Fruit fly (Drosophila melanogaster) whole organism, wandering third instar larva: ENCODE results near the gene ppk24.

Source experiments
- Abd-B ChIP-seq: fragments of >200 bp; optimal IDR thresholded peaks from 2 replicates; lab custom pipeline; 2017; ENCODE audit warnings: missing biosample characterization, missing genetic modification characterization
- CG32264 ChIP-seq: fragments of 200-800 bp; sonication (Bioruptor generic); optimal IDR thresholded peaks from 2 replicates; lab custom pipeline; 2016; ENCODE audit warnings: missing biosample characterization, missing genetic modification characterization
- CG9705 ChIP-seq: fragments of 200-800 bp; sonication (Bioruptor generic); optimal IDR thresholded peaks from 2 replicates; lab custom pipeline; 2018; ENCODE audit warnings: missing biosample characterization, mild to moderate bottlenecking, missing genetic modification characterization
- CrebA ChIP-seq: fragments of 200-800 bp; sonication (Bioruptor generic); optimal IDR thresholded peaks from 2 replicates; lab custom pipeline; 2016; ENCODE audit warnings: missing biosample characterization, mild to moderate bottlenecking, missing genetic modification characterization, borderline replicate concordance
- Dfd ChIP-seq: fragments of >200 bp; optimal IDR thresholded peaks from 2 replicates; lab custom pipeline; 2017; ENCODE audit warnings: missing biosample characterization, missing genetic modification characterization
- Dif ChIP-seq: fragments of 200-275, 200-300 bp; sonication (Bioruptor generic); optimal IDR thresholded peaks from 2 replicates; lab custom pipeline; 2018; ENCODE audit warnings: missing biosample characterization, missing genetic modification characterization; ENCODE audit not compliant: partially characterized antibody
- GATAd ChIP-seq: sonication (Bioruptor generic); optimal IDR thresholded peaks from 2 replicates; lab custom pipeline; 2016; ENCODE audit warnings: missing biosample characterization, missing genetic modification characterization
- HLH106 ChIP-seq: fragments of 200-800 bp; optimal IDR thresholded peaks from 3 replicates; lab custom pipeline; 2019; ENCODE audit warnings: missing biosample characterization, mild to moderate bottlenecking, missing genetic modification characterization, moderate library complexity
- Hnf4 ChIP-seq: fragments of 200-800 bp; sonication (Bioruptor generic); optimal IDR thresholded peaks from 2 replicates; lab custom pipeline; 2016; ENCODE audit warnings: missing biosample characterization, mild to moderate bottlenecking, missing genetic modification characterization
- Hr78 ChIP-seq: fragments of >200 bp; optimal IDR thresholded peaks from 2 replicates; lab custom pipeline; 2017; ENCODE audit warnings: missing biosample characterization, missing genetic modification characterization
- Hr83 ChIP-seq: fragments of 200-300 bp; sonication (Bioruptor generic); optimal IDR thresholded peaks from 2 replicates; lab custom pipeline; 2016; ENCODE audit warnings: missing biosample characterization, mild to moderate bottlenecking, missing genetic modification characterization, moderate library complexity; ENCODE audit not compliant: poor library complexity, severe bottlenecking
- Jra ChIP-seq: sonication (Bioruptor generic); optimal IDR thresholded peaks from 2 replicates; lab custom pipeline; 2016; ENCODE audit warnings: missing biosample characterization, missing genetic modification characterization
- Mio ChIP-seq: sonication (Bioruptor generic); optimal IDR thresholded peaks from 2 replicates; lab custom pipeline; 2016; ENCODE audit warnings: missing biosample characterization, missing genetic modification characterization
- Myc ChIP-seq: fragments of >200 bp; optimal IDR thresholded peaks from 2 replicates; lab custom pipeline; 2017
- N ChIP-seq: fragments of >200 bp; optimal IDR thresholded peaks from 2 replicates; lab custom pipeline; 2018; ENCODE audit warnings: missing biosample characterization, missing external identifiers, missing genetic modification characterization
- OdsH ChIP-seq: fragments of 200-800 bp; sonication (Bioruptor generic); optimal IDR thresholded peaks from 2 replicates; lab custom pipeline; 2016; ENCODE audit warnings: missing biosample characterization, mild to moderate bottlenecking, missing genetic modification characterization
- Rel ChIP-seq, 2 experiments: fragments of 200-800 bp; sonication (Bioruptor generic) in 1 of 2; optimal IDR thresholded peaks; 2 replicates in 1 of 2; 3 replicates in 1 of 2; lab custom pipeline; 2016 to 2019; ENCODE audit warnings: mild to moderate bottlenecking in 2 of 2, missing biosample characterization in 2 of 2, missing genetic modification characterization in 2 of 2, moderate library complexity in 1 of 2
- Sp1 ChIP-seq: fragments of 200-800 bp; sonication (Bioruptor generic); optimal IDR thresholded peaks from 3 replicates; lab custom pipeline; 2019; ENCODE audit warnings: missing biosample characterization, mild to moderate bottlenecking, missing genetic modification characterization, moderate library complexity
- Vsx2 ChIP-seq: fragments of 200-300, 225-300 bp; sonication (Bioruptor generic); optimal IDR thresholded peaks from 2 replicates; lab custom pipeline; 2018; ENCODE audit warnings: missing biosample characterization, missing genetic modification characterization; ENCODE audit not compliant: partially characterized antibody
- br ChIP-seq: fragments of 200-800 bp; sonication (Bioruptor generic); optimal IDR thresholded peaks from 2 replicates; lab custom pipeline; 2016; ENCODE audit warnings: missing biosample characterization, missing genetic modification characterization
- brk ChIP-seq: fragments of 200-800 bp; sonication (Bioruptor generic); optimal IDR thresholded peaks from 2 replicates; lab custom pipeline; 2016; ENCODE audit warnings: missing biosample characterization, mild to moderate bottlenecking, missing genetic modification characterization
- dl ChIP-seq, 2 experiments: fragments of 175-275, 200-275 bp in 1 of 2; fragments of 200-275 bp in 1 of 2; sonication (Bioruptor generic); optimal IDR thresholded peaks; lab custom pipeline; 2018; ENCODE audit warnings: mild to moderate bottlenecking in 2 of 2, missing biosample characterization in 2 of 2, missing genetic modification characterization in 2 of 2, moderate library complexity in 2 of 2; ENCODE audit not compliant: partially characterized antibody in 2 of 2, insufficient read depth in 1 of 2
- dmrt93B ChIP-seq: fragments of 200-800 bp; sonication (Bioruptor generic); optimal IDR thresholded peaks from 2 replicates; lab custom pipeline; 2018; ENCODE audit warnings: missing biosample characterization, mild to moderate bottlenecking, missing genetic modification characterization
- dsf ChIP-seq: sonication (Bioruptor generic); optimal IDR thresholded peaks from 2 replicates; lab custom pipeline; 2016; ENCODE audit warnings: missing biosample characterization, missing genetic modification characterization, borderline replicate concordance
- ey ChIP-seq: fragments of 200-800 bp; sonication (Bioruptor generic); optimal IDR thresholded peaks from 2 replicates; lab custom pipeline; 2016; ENCODE audit warnings: missing biosample characterization, missing genetic modification characterization
- foxo ChIP-seq, 2 experiments: fragments of 200-800 bp; sonication (Bioruptor generic); optimal IDR thresholded peaks; 2 replicates in 1 of 2; 3 replicates in 1 of 2; lab custom pipeline; 2016 to 2017; ENCODE audit warnings: missing biosample characterization in 2 of 2, missing genetic modification characterization in 2 of 2
- fru ChIP-seq: fragments of 200-800 bp; sonication (Bioruptor generic); optimal IDR thresholded peaks from 3 replicates; lab custom pipeline; 2016; ENCODE audit warnings: missing biosample characterization, mild to moderate bottlenecking, missing genetic modification characterization
- h ChIP-seq: fragments of 200-800 bp; sonication (Bioruptor generic); optimal IDR thresholded peaks from 3 replicates; lab custom pipeline; 2016; ENCODE audit warnings: missing biosample characterization, mild to moderate bottlenecking, missing genetic modification characterization
- jim ChIP-seq: fragments of 175-275, 200-325 bp; sonication (Bioruptor generic); optimal IDR thresholded peaks from 2 replicates; lab custom pipeline; 2016; ENCODE audit warnings: missing biosample characterization, mild to moderate bottlenecking, missing genetic modification characterization
- lola ChIP-seq: fragments of >200 bp; optimal IDR thresholded peaks from 2 replicates; lab custom pipeline; 2017; ENCODE audit warnings: missing biosample characterization, missing genetic modification characterization
- pan ChIP-seq: fragments of >200 bp; optimal IDR thresholded peaks from 2 replicates; lab custom pipeline; 2017
- psq ChIP-seq: fragments of 200-800 bp; sonication (Bioruptor generic); optimal IDR thresholded peaks from 3 replicates; lab custom pipeline; 2017; ENCODE audit warnings: missing biosample characterization, mild to moderate bottlenecking, missing genetic modification characterization, moderate library complexity
- rgr ChIP-seq: fragments of 200-800 bp; sonication (Bioruptor generic); optimal IDR thresholded peaks from 3 replicates; lab custom pipeline; 2016; ENCODE audit warnings: missing biosample characterization, mild to moderate bottlenecking, missing genetic modification characterization
- sage ChIP-seq: fragments of 200-800 bp; sonication (Bioruptor generic); optimal IDR thresholded peaks from 2 replicates; lab custom pipeline; 2016; ENCODE audit warnings: missing biosample characterization, mild to moderate bottlenecking, missing genetic modification characterization
- sv ChIP-seq: fragments of 200-800 bp; sonication (Bioruptor generic); optimal IDR thresholded peaks from 3 replicates; lab custom pipeline; 2016; ENCODE audit warnings: missing biosample characterization, missing genetic modification characterization
- tai ChIP-seq: sonication (Bioruptor generic); optimal IDR thresholded peaks from 2 replicates; lab custom pipeline; 2016; ENCODE audit warnings: missing biosample characterization, missing genetic modification characterization
- usp ChIP-seq: fragments of >200 bp; optimal IDR thresholded peaks from 2 replicates; lab custom pipeline; 2017; ENCODE audit warnings: missing biosample characterization, missing genetic modification characterization
- woc ChIP-seq: sonication (Bioruptor generic); optimal IDR thresholded peaks from 2 replicates; lab custom pipeline; 2016; ENCODE audit warnings: missing biosample characterization, mild to moderate bottlenecking, missing genetic modification characterization

ppk24 gene

dm6 chr3R:31218997-31219992 lies 46.2 kb upstream of the ppk24 start, which contains the start of gene ATPsynC (continued):
- TF ChIP-seq rgr (GFP tag; lab: Kevin White, UChicago) (peak; percentile 31), CrebA (GFP tag; lab: Kevin White, UChicago) (no peak), Hr83 (GFP tag; lab: Kevin White, UChicago) (peak; percentile 57), Hr78 (GFP tag; lab: Kevin White, UChicago) (peak; percentile 14)

DNA sequence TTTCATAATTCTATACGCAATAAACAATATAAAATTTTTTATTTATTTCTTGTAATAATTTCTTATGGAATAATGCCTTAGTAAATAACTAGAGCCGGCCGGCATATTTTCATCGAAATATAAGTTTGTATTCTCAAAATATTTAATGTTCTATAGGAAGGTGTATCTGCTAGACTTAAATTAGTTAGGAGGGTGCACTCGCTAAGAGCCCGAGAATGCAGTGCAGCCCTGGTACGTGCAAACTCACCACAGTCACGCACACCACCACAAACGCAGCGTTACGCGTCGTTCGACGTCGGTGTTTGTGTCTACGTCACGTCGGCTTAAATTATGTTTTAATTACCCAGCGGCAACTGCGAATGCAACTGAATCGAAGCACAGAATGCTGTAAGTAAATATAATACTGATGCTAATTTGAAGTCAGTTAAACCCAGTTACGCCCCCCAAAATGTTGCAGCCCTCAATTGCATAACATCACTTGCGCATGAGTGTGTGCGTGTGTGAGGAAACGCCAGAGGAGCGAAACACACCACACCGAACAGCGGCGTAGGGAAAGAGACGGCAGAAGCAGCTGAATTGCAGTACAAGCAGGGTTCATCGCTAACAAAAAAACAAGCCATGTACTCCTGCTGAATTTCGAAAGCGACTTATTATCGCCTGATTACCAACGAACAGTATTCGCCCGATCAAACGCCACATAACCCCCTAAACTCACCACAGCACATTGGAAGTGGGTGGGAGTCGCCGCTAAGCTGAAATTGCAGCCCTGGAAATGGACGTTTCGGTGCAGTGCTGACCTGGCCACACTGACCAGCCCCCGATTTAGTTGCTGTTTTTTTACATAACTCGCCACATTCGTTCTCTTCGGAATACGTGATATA lies 44.8 kb upstream of the ppk24 start, which contains the start of gene CG12054:
CG12054 (plus strand) TSS at position 247 of the 881 bp plus-strand sequence.
- no peak for TF ChIP-seq CrebA (GFP tag; lab: Kevin White, UChicago)
- no peak for TF ChIP-seq br (GFP tag; lab: Kevin White, UChicago)
- TF ChIP-seq Jra: no peak
- no peak for TF ChIP-seq GATAd (GFP tag; lab: Kevin White, UChicago)
- no peak for TF ChIP-seq Rel (GFP tag; optimal IDR thresholded peaks at IDR 0.05; lab: Kevin White, UChicago)
- TF ChIP-seq Rel (tag; optimal IDR thresholded peaks at IDR 0.05; lab: Kevin White, UChicago): peak; percentile 48
- TF ChIP-seq N (GFP tag; lab: Kevin White, UChicago): peak; percentile 15
- no peak for TF ChIP-seq dl (GFP tag; optimal IDR thresholded peaks at IDR 0.05; lab: Kevin White, UChicago; ENCODE audit: insufficient read depth in 1 of 2, partially characterized antibody in 2 of 2)
- TF ChIP-seq dmrt93B (GFP tag; lab: Kevin White, UChicago): no peak
- TF ChIP-seq dsf (GFP tag; lab: Kevin White, UChicago): no peak
- TF ChIP-seq Sp1 (GFP tag; lab: Kevin White, UChicago): no peak
- TF ChIP-seq sage: no peak
- TF ChIP-seq Hr83 (GFP tag; lab: Kevin White, UChicago): peak; percentile 9
- no peak for TF ChIP-seq fru
- TF ChIP-seq CG32264 (GFP tag; lab: Kevin White, UChicago): no peak
- TF ChIP-seq Hr78 (GFP tag; lab: Kevin White, UChicago): no peak
- TF ChIP-seq psq (GFP tag; lab: Kevin White, UChicago): no peak
- TF ChIP-seq Mio: no peak
- TF ChIP-seq pan (lab: Kevin White, UChicago): no peak
- TF ChIP-seq Abd-B (GFP tag; lab: Kevin White, UChicago): no peak
- TF ChIP-seq HLH106 (tag; lab: Kevin White, UChicago): peak; percentile 7
- no peak for TF ChIP-seq CG9705 (GFP tag; lab: Kevin White, UChicago)
- no peak for TF ChIP-seq OdsH (GFP tag; lab: Kevin White, UChicago)
- TF ChIP-seq Hnf4 (GFP tag; lab: Kevin White, UChicago): no peak
- no peak for TF ChIP-seq rgr (GFP tag; lab: Kevin White, UChicago)
- TF ChIP-seq foxo (GFP tag; optimal IDR thresholded peaks at IDR 0.05; lab: Kevin White, UChicago): peak in 1 of 2 experiments; percentile 5
- no peak for TF ChIP-seq usp (GFP tag; lab: Kevin White, UChicago)
- TF ChIP-seq ey (GFP tag; lab: Kevin White, UChicago): peak; percentile 19
- TF ChIP-seq woc (GFP tag; lab: Kevin White, UChicago): no peak
- TF ChIP-seq sv: no peak
- TF ChIP-seq tai (GFP tag; lab: Kevin White, UChicago): no peak
- TF ChIP-seq Dif (GFP tag; lab: Kevin White, UChicago): peak; percentile 6
- TF ChIP-seq Myc (lab: Kevin White, UChicago): peak; percentile 71
- no peak for TF ChIP-seq Dfd (GFP tag; lab: Kevin White, UChicago)
- no peak for TF ChIP-seq h (GFP tag; lab: Kevin White, UChicago)
- TF ChIP-seq Vsx2 (GFP tag; lab: Kevin White, UChicago): no peak
- no peak for TF ChIP-seq jim
- no peak for TF ChIP-seq brk
- TF ChIP-seq lola: no peak
